Fruit fly (Drosophila melanogaster) whole organism, embryonic: Measurements from ENCODE around the gene Sbf.
A peak's percentile ranks its signal among the peaks of the same experiment; 100 is the strongest.

Experiments
- Abd-B ChIP-seq: fragments of 200-800 bp; sonication (Bioruptor generic); optimal IDR thresholded peaks from 2 replicates; lab custom pipeline; 2018; ENCODE audit warnings: missing biosample characterization, mild to moderate bottlenecking, missing genetic modification characterization, moderate library complexity
- B-H2 ChIP-seq: fragments of 200-800 bp; sonication (Bioruptor generic); optimal IDR thresholded peaks from 2 replicates; lab custom pipeline; 2018; ENCODE audit warnings: missing biosample characterization, mild to moderate bottlenecking, missing genetic modification characterization
- CG10267 ChIP-seq: fragments of 200-800 bp; sonication (Bioruptor generic); optimal IDR thresholded peaks from 2 replicates; lab custom pipeline; 2018; ENCODE audit warnings: missing biosample characterization, mild to moderate bottlenecking, missing genetic modification characterization, moderate library complexity
- CG10654 ChIP-seq: fragments of 200-800 bp; sonication (Bioruptor generic); optimal IDR thresholded peaks from 2 replicates; lab custom pipeline; 2016; ENCODE audit warnings: missing biosample characterization, missing genetic modification characterization
- CG10959 ChIP-seq: fragments of 200-800 bp; sonication (Bioruptor generic); IDR thresholded peaks from 2 replicates; pipeline ENCODE4 v1.3.6; 2022; ENCODE audit warnings: missing biosample characterization, missing genetic modification characterization
- CG12219 ChIP-seq: fragments of 200-800 bp; sonication (Bioruptor generic); optimal IDR thresholded peaks from 3 replicates; lab custom pipeline; 2018; ENCODE audit warnings: missing biosample characterization, mild to moderate bottlenecking, missing genetic modification characterization
- CG12659 ChIP-seq: fragments of 200-800 bp; sonication (Bioruptor generic); optimal IDR thresholded peaks from 3 replicates; lab custom pipeline; 2017; ENCODE audit warnings: mild to moderate bottlenecking, missing biosample characterization, missing genetic modification reagents, missing genetic modification characterization
- CG1529 ChIP-seq: fragments of 200-800 bp; sonication (Bioruptor generic); optimal IDR thresholded peaks from 3 replicates; lab custom pipeline; 2018; ENCODE audit warnings: missing biosample characterization, missing genetic modification characterization
- CG15601 ChIP-seq: fragments of 200-800 bp; sonication (Bioruptor generic); optimal IDR thresholded peaks from 3 replicates; lab custom pipeline; 2019; ENCODE audit warnings: missing biosample characterization, mild to moderate bottlenecking, missing genetic modification characterization, moderate library complexity
- CG16779 ChIP-seq: fragments of 200-800 bp; sonication (Bioruptor generic); IDR thresholded peaks from 2 replicates; pipeline ENCODE4 v1.3.6; 2022; ENCODE audit warnings: missing biosample characterization, missing genetic modification characterization
- CG2129 ChIP-seq: fragments of 200-800 bp; sonication (Bioruptor generic); IDR thresholded peaks from 2 replicates; pipeline ENCODE4 v1.3.6; 2022; ENCODE audit warnings: missing biosample characterization, missing genetic modification characterization; ENCODE audit not compliant: partially characterized antibody
- CG2678 ChIP-seq: fragments of 200-800 bp; sonication (Bioruptor generic); optimal IDR thresholded peaks from 3 replicates; lab custom pipeline; 2019; ENCODE audit warnings: missing biosample characterization, mild to moderate bottlenecking, missing genetic modification characterization, moderate library complexity
- CG30403 ChIP-seq: fragments of 200-800 bp; sonication (Bioruptor generic); optimal IDR thresholded peaks from 3 replicates; lab custom pipeline; 2016; ENCODE audit warnings: missing biosample characterization, missing genetic modification characterization
- CG31365 ChIP-seq: fragments of 200-800 bp; sonication (Bioruptor generic); optimal IDR thresholded peaks from 2 replicates; lab custom pipeline; 2018; ENCODE audit warnings: missing biosample characterization, mild to moderate bottlenecking, missing genetic modification characterization
- CG4282 ChIP-seq: fragments of 200-800 bp; sonication (Bioruptor generic); optimal IDR thresholded peaks from 2 replicates; lab custom pipeline; 2016; ENCODE audit warnings: missing biosample characterization, missing genetic modification characterization
- CG4707 ChIP-seq: fragments of 200-800 bp; sonication (Bioruptor generic); optimal IDR thresholded peaks from 2 replicates; lab custom pipeline; 2018; ENCODE audit warnings: missing biosample characterization, mild to moderate bottlenecking, missing genetic modification characterization, moderate library complexity
- CG7357 ChIP-seq: fragments of 200-800 bp; sonication (Bioruptor generic); IDR thresholded peaks from 3 replicates; pipeline ENCODE4 v1.3.6; 2022; ENCODE audit warnings: missing biosample characterization, missing genetic modification characterization
- CG7556 ChIP-seq: fragments of 200-800 bp; sonication (Bioruptor generic); optimal IDR thresholded peaks from 2 replicates; lab custom pipeline; 2017; ENCODE audit warnings: missing biosample characterization, mild to moderate bottlenecking, missing genetic modification characterization
- CG8089 ChIP-seq: fragments of 200-800 bp; sonication (Bioruptor generic); optimal IDR thresholded peaks from 3 replicates; lab custom pipeline; 2016; ENCODE audit warnings: missing biosample characterization, missing genetic modification characterization
- CG8388 ChIP-seq: fragments of 200-800 bp; sonication (Bioruptor generic); optimal IDR thresholded peaks from 2 replicates; lab custom pipeline; 2019; ENCODE audit warnings: missing biosample characterization, mild to moderate bottlenecking, missing genetic modification characterization, moderate library complexity
- CG8924 ChIP-seq: fragments of 200-800 bp; optimal IDR thresholded peaks from 3 replicates; lab custom pipeline; 2019; ENCODE audit warnings: missing biosample characterization, mild to moderate bottlenecking, missing genetic modification characterization, moderate library complexity
- CrebB ChIP-seq: fragments of 200-800 bp; sonication (Bioruptor generic); optimal IDR thresholded peaks from 3 replicates; lab custom pipeline; 2018; ENCODE audit warnings: missing biosample characterization, mild to moderate bottlenecking, missing genetic modification characterization
- Elba2 ChIP-seq: fragments of 200-800 bp; sonication (Bioruptor generic); optimal IDR thresholded peaks from 3 replicates; lab custom pipeline; 2016; ENCODE audit warnings: missing biosample characterization, missing genetic modification characterization
- HHEX ChIP-seq: fragments of 200-800 bp; sonication (Bioruptor generic); optimal IDR thresholded peaks from 3 replicates; lab custom pipeline; 2017; ENCODE audit warnings: missing biosample characterization, mild to moderate bottlenecking, missing genetic modification characterization, missing genetic modification reagents
- Hmx ChIP-seq: fragments of 200-800 bp; sonication (Bioruptor generic); optimal IDR thresholded peaks from 2 replicates; lab custom pipeline; 2016; ENCODE audit warnings: missing biosample characterization, missing genetic modification characterization
- Lhr ChIP-seq: fragments of 200-800 bp; sonication (Bioruptor generic); optimal IDR thresholded peaks from 3 replicates; lab custom pipeline; 2017; ENCODE audit warnings: mild to moderate bottlenecking, missing biosample characterization, missing genetic modification reagents, missing genetic modification characterization
- Med ChIP-seq: fragments of 200-800 bp; sonication (Bioruptor generic); peaks from one replicate; lab custom pipeline; 2016; ENCODE audit warnings: missing biosample characterization, missing genetic modification characterization, mild to moderate bottlenecking, inconsistent platforms, moderate library complexity
- Pdp1 ChIP-seq, 2 experiments: fragments of 200-800 bp; sonication (Bioruptor generic); optimal IDR thresholded peaks; 3 replicates each; lab custom pipeline; 2016; ENCODE audit warnings: missing biosample characterization in 2 of 2, missing genetic modification characterization in 2 of 2, mild to moderate bottlenecking in 1 of 2, moderate library complexity in 1 of 2
- Tbp ChIP-seq: fragments of >200 bp; optimal IDR thresholded peaks from 2 replicates; lab custom pipeline; 2018; ENCODE audit warnings: missing biosample characterization, missing genetic modification characterization
- al ChIP-seq: fragments of 200-800 bp; sonication (Bioruptor generic); IDR thresholded peaks from 2 replicates; pipeline ENCODE4 v1.3.6; 2022; ENCODE audit warnings: missing biosample characterization, missing genetic modification characterization
- ase ChIP-seq: fragments of 200-800 bp; sonication (Bioruptor generic); IDR thresholded peaks from 3 replicates; pipeline ENCODE4 v1.3.6; 2022; ENCODE audit warnings: missing biosample characterization, missing genetic modification characterization
- chn ChIP-seq: fragments of 200-800 bp; sonication (Bioruptor generic); optimal IDR thresholded peaks from 2 replicates; lab custom pipeline; 2016; ENCODE audit warnings: missing biosample characterization, missing genetic modification characterization
- crol ChIP-seq: fragments of 200-800 bp; sonication (Bioruptor generic); IDR thresholded peaks from 2 replicates; pipeline ENCODE4 v1.3.6; 2022; ENCODE audit warnings: missing biosample characterization, missing genetic modification characterization
- dimm ChIP-seq: fragments of 200-800 bp; sonication (Bioruptor generic); IDR thresholded peaks from 2 replicates; pipeline ENCODE4 v1.3.6; 2022; ENCODE audit warnings: missing biosample characterization, missing genetic modification characterization
- disco-r ChIP-seq: fragments of 200-800 bp; sonication (Bioruptor generic); optimal IDR thresholded peaks from 2 replicates; lab custom pipeline; 2016; ENCODE audit warnings: missing biosample characterization, missing genetic modification characterization
- eyg ChIP-seq: fragments of 200-800 bp; sonication (Bioruptor generic); optimal IDR thresholded peaks from 3 replicates; lab custom pipeline; 2016; ENCODE audit warnings: missing biosample characterization, missing genetic modification characterization
- grau ChIP-seq: fragments of 200-800 bp; optimal IDR thresholded peaks from 3 replicates; lab custom pipeline; 2019; ENCODE audit warnings: missing biosample characterization, mild to moderate bottlenecking, missing genetic modification characterization, moderate library complexity
- ham ChIP-seq: fragments of 200-800 bp; sonication (Bioruptor generic); IDR thresholded peaks from 2 replicates; pipeline ENCODE4 v1.3.6; 2022; ENCODE audit warnings: missing biosample characterization, missing genetic modification characterization
- inv ChIP-seq: fragments of 200-800 bp; sonication (Bioruptor generic); IDR thresholded peaks from 2 replicates; pipeline ENCODE4 v1.3.6; 2022; ENCODE audit warnings: missing biosample characterization, missing genetic modification characterization; ENCODE audit not compliant: partially characterized antibody
- jing ChIP-seq: fragments of 200-800 bp; sonication (Bioruptor generic); optimal IDR thresholded peaks from 2 replicates; lab custom pipeline; 2018; ENCODE audit warnings: missing biosample characterization, mild to moderate bottlenecking, missing genetic modification characterization
- lmd ChIP-seq: fragments of 200-800 bp; sonication (Bioruptor generic); IDR thresholded peaks from 2 replicates; pipeline ENCODE4 v1.3.6; 2022; ENCODE audit warnings: missing biosample characterization, missing genetic modification characterization
- nmo ChIP-seq: fragments of 200-800 bp; sonication (Bioruptor generic); optimal IDR thresholded peaks from 2 replicates; lab custom pipeline; 2018; ENCODE audit warnings: missing biosample characterization, mild to moderate bottlenecking, missing genetic modification characterization, moderate library complexity
- pan ChIP-seq, 4 experiments: fragments of >200 bp in 3 of 4; fragments of 200-800 bp in 1 of 4; sonication (Bioruptor generic) in 1 of 4; optimal IDR thresholded peaks in 3 of 4; IDR thresholded peaks in 1 of 4; 2 replicates each; pipeline versions ENCODE4 v1.3.6 to Lab custom; 2017 to 2022; ENCODE audit warnings: missing biosample characterization in 2 of 4, missing genetic modification characterization in 2 of 4, mixed read lengths in 1 of 4
- pfk ChIP-seq: fragments of 200-800 bp; sonication (Bioruptor generic); optimal IDR thresholded peaks from 2 replicates; lab custom pipeline; 2018; ENCODE audit warnings: missing biosample characterization, mild to moderate bottlenecking, missing genetic modification characterization, moderate library complexity
- run ChIP-seq: fragments of 200-800 bp; sonication (Bioruptor generic); optimal IDR thresholded peaks from 3 replicates; lab custom pipeline; 2018; ENCODE audit warnings: missing biosample characterization, mild to moderate bottlenecking, missing genetic modification characterization
- sisA ChIP-seq: fragments of 200-800 bp; sonication (Bioruptor generic); IDR thresholded peaks from 2 replicates; pipeline ENCODE4 v1.3.6; 2022; ENCODE audit warnings: missing biosample characterization, missing genetic modification characterization
- slbo ChIP-seq: fragments of 200-800 bp; sonication (Bioruptor generic); IDR thresholded peaks from 2 replicates; pipeline ENCODE4 v1.3.6; 2022; ENCODE audit warnings: missing biosample characterization, missing genetic modification characterization
- slou ChIP-seq: fragments of 200-800 bp; sonication (Bioruptor generic); optimal IDR thresholded peaks from 3 replicates; lab custom pipeline; 2016; ENCODE audit warnings: missing biosample characterization, missing genetic modification characterization
- sqz ChIP-seq: fragments of 200-800 bp; sonication (Bioruptor generic); optimal IDR thresholded peaks from 3 replicates; lab custom pipeline; 2018; ENCODE audit warnings: missing biosample characterization, mild to moderate bottlenecking, missing genetic modification characterization

Gene Sbf

dm6 chr3R:11779357-11780018, 17.3 kb downstream of the Sbf start (continued):
- TF ChIP-seq CG8924 (tag; lab: Kevin White, UChicago): peak; percentile 87
- peak; percentile 78 for TF ChIP-seq CG30403 (GFP tag; lab: Kevin White, UChicago)
- peak; percentile 50 for TF ChIP-seq pfk
- TF ChIP-seq Abd-B (GFP tag; lab: Kevin White, UChicago): peak; percentile 81
- peak; percentile 88 for TF ChIP-seq chn (GFP tag; lab: Kevin White, UChicago)
- TF ChIP-seq CG16779 (GFP tag; lab: Robert Waterston, UW): no peak
- peak; percentile 78 for TF ChIP-seq CG2678 (tag; lab: Kevin White, UChicago)
- TF ChIP-seq CG31365 (tag; lab: Kevin White, UChicago): no peak
- TF ChIP-seq CG4707 (GFP tag; lab: Kevin White, UChicago): peak; percentile 55
- TF ChIP-seq CrebB: peak; percentile 12
- peak; percentile 80 for TF ChIP-seq grau (tag; lab: Kevin White, UChicago)
- peak; percentile 12 for TF ChIP-seq sqz (GFP tag; lab: Kevin White, UChicago)
- TF ChIP-seq CG2129: no peak
- peak; percentile 20; the same call in 1 of the 3 replicates for TF ChIP-seq ase (GFP tag; lab: Robert Waterston, UW)
- TF ChIP-seq Lhr (GFP tag; lab: Kevin White, UChicago): peak; percentile 74
- TF ChIP-seq lmd (GFP tag; lab: Robert Waterston, UW): peak; percentile 67; the same call in 1 of the 2 replicates
- peak; percentile 76 for TF ChIP-seq CG1529 (GFP tag; lab: Kevin White, UChicago)
- peak; percentile 95 for TF ChIP-seq nmo (GFP tag; lab: Kevin White, UChicago)
- no peak for TF ChIP-seq inv (GFP tag; lab: Robert Waterston, UW)
- no peak for TF ChIP-seq eyg (GFP tag; lab: Kevin White, UChicago)
- TF ChIP-seq Hmx (GFP tag; lab: Kevin White, UChicago): peak; percentile 37
- no peak for TF ChIP-seq dimm (GFP tag; lab: Robert Waterston, UW)
- no peak for TF ChIP-seq slou
- TF ChIP-seq CG15601 (tag; lab: Kevin White, UChicago): peak; percentile 87
- TF ChIP-seq Elba2 (GFP tag; lab: Kevin White, UChicago): no peak
- no peak for TF ChIP-seq B-H2 (GFP tag; lab: Kevin White, UChicago)
- peak; percentile 33 for TF ChIP-seq disco-r (GFP tag; lab: Kevin White, UChicago)
- TF ChIP-seq CG8388 (GFP tag; lab: Kevin White, UChicago): peak; percentile 85
- peak; percentile 36; the same call in 1 of the 3 replicates for TF ChIP-seq CG7357 (GFP tag; lab: Robert Waterston, UW)
- peak; percentile 46 for TF ChIP-seq run
- TF ChIP-seq slbo: no peak
- peak; percentile 31 for TF ChIP-seq CG8089 (GFP tag; lab: Kevin White, UChicago)
- TF ChIP-seq CG10654 (GFP tag; lab: Kevin White, UChicago): peak; percentile 64
- TF ChIP-seq CG12219 (GFP tag; lab: Kevin White, UChicago): peak; percentile 38
- no peak for TF ChIP-seq ham (GFP tag; lab: Robert Waterston, UW)
- peak; percentile 72 for TF ChIP-seq CG10959 (GFP tag; lab: Robert Waterston, UW)
- TF ChIP-seq Pdp1 (GFP tag; optimal IDR thresholded peaks at IDR 0.05; lab: Kevin White, UChicago): peak; percentile 65 to 74
- peak; percentile 87 for TF ChIP-seq Med (GFP tag; lab: Kevin White, UChicago)
- no peak for TF ChIP-seq Tbp (GFP tag; lab: Kevin White, UChicago)
- TF ChIP-seq CG7556 (GFP tag; lab: Kevin White, UChicago): peak; percentile 72
- peak; percentile 80 for TF ChIP-seq CG10267
- peak; percentile 18 for TF ChIP-seq HHEX (GFP tag; lab: Kevin White, UChicago)
- no peak for TF ChIP-seq pan (optimal IDR thresholded peaks at IDR 0.05; lab: Kevin White, UChicago)
- peak in 1 of 2 experiments; percentile 50 for TF ChIP-seq pan (GFP tag; optimal IDR thresholded peaks at IDR 0.05 in 1 of 2, IDR thresholded peaks at IDR 0.05 in 1 of 2)
- TF ChIP-seq sisA: peak; percentile 65
- TF ChIP-seq crol (GFP tag; lab: Robert Waterston, UW): peak; percentile 95
- no peak for TF ChIP-seq CG4282 (GFP tag; lab: Kevin White, UChicago)
- TF ChIP-seq CG12659: peak; percentile 48
- no peak for TF ChIP-seq al (GFP tag; lab: Robert Waterston, UW)
- peak; percentile 78 for TF ChIP-seq jing (GFP tag; lab: Kevin White, UChicago)
